Worm (Caenorhabditis elegans): ENCODE data around the gene W04G3.10.

Gene W04G3.10

DNA sequence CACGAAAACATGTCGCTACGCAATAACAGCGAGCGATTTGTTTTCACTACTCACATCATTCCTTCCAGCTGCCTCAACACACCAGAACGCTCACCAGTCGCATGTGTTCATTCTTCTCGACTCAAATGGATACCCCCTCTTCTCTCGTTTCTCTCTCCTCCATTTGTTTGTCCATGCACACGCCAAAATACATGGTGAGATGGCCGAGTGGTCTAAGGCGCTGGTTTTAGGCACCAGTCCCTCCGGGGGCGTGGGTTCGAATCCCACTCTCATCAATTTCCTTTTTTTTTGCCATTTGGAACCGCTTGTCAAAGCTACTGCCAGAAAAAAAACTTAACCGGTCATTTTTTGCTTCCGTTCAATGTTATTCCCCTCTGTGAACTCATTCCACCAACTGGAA, 17.4 kb upstream of the W04G3.10 start (continued):
- TF ChIP-seq sptf-1 (tag; optimal IDR thresholded peaks at IDR 0.05) (no peak), grh-1 (GFP tag; IDR thresholded peaks at IDR 0.05) (peak; percentile 47; the same call in 1 of the 2 replicates), egl-13 (tag; optimal IDR thresholded peaks at IDR 0.05) (peak; percentile 45), nhr-28 (tag; optimal IDR thresholded peaks at IDR 0.05) (no peak), fkh-8 (tag; optimal IDR thresholded peaks at IDR 0.05) (peak; percentile 63), Y116A8C.19 (tag; optimal IDR thresholded peaks at IDR 0.05; ENCODE audit: borderline replicate concordance) (no peak), nhr-19 (GFP tag; conservative IDR thresholded peaks at IDR 0.05) (peak; percentile 72), ces-1 (GFP tag; optimal IDR thresholded peaks at IDR 0.05) (no peak), aly-2 (tag; optimal IDR thresholded peaks at IDR 0.05) (no peak), C04F5.9 (tag; optimal IDR thresholded peaks at IDR 0.05) (peak; percentile 17), hlh-17 (GFP tag; optimal IDR thresholded peaks at IDR 0.05; ENCODE audit: borderline replicate concordance) (no peak), nhr-76 (tag; optimal IDR thresholded peaks at IDR 0.05) (no peak), swsn-7 (tag; optimal IDR thresholded peaks at IDR 0.05) (peak; percentile 73), isw-1 (GFP tag; IDR thresholded peaks at IDR 0.05) (peak; percentile 42; the same call in 1 of the 2 replicates), unc-98 (GFP tag; IDR thresholded peaks at IDR 0.05) (no peak), hlh-4 (tag; optimal IDR thresholded peaks at IDR 0.05) (no peak), C34B4.2 (tag; optimal IDR thresholded peaks at IDR 0.05) (no peak), zag-1 (tag; optimal IDR thresholded peaks at IDR 0.05) (no peak), ama-1 (optimal IDR thresholded peaks at IDR 0.05) (no peak), zip-4 (GFP tag; optimal IDR thresholded peaks at IDR 0.05) (no peak), sox-4 (tag; optimal IDR thresholded peaks at IDR 0.05) (peak; percentile 61), unc-30 (tag; optimal IDR thresholded peaks at IDR 0.05) (no peak), sup-37 (GFP tag; optimal IDR thresholded peaks at IDR 0.05) (no peak), nhr-47 (tag; optimal IDR thresholded peaks at IDR 0.05) (peak; percentile 87), xbp-1 (tag; optimal IDR thresholded peaks at IDR 0.05) (peak; percentile 54), efl-3 (GFP tag; optimal IDR thresholded peaks at IDR 0.05) (no peak), ceh-88 (GFP tag; IDR thresholded peaks at IDR 0.05) (no peak), fos-1 (tag; optimal IDR thresholded peaks at IDR 0.05) (peak; percentile 31), tbx-2 (tag; optimal IDR thresholded peaks at IDR 0.05) (peak; percentile 65), elt-3 (tag; optimal IDR thresholded peaks at IDR 0.05) (peak in 1 of 6 experiments; percentile 49), C16A3.4 (tag; optimal IDR thresholded peaks at IDR 0.05) (no peak), egl-27 (tag; optimal IDR thresholded peaks at IDR 0.05) (peak in 1 of 2 experiments; percentile 40), skn-1 (tag; optimal IDR thresholded peaks at IDR 0.05) (peak; percentile 52), fkh-10 (GFP tag; optimal IDR thresholded peaks at IDR 0.05) (peak; percentile 65), pag-3 (tag; optimal IDR thresholded peaks at IDR 0.05; ENCODE audit: borderline replicate concordance, insufficient read depth) (no peak), unc-62 (GFP tag; optimal IDR thresholded peaks at IDR 0.05) (no peak), pqm-1 (tag; optimal IDR thresholded peaks at IDR 0.05) (no peak), irx-1 (tag; optimal IDR thresholded peaks at IDR 0.05) (peak; percentile 27), jun-1 (tag; optimal IDR thresholded peaks at IDR 0.05) (peak; percentile 68), efl-1 (optimal IDR thresholded peaks at IDR 0.05) (peak; percentile 12 to 13), efl-1 (GFP tag; optimal IDR thresholded peaks at IDR 0.05 in 1 of 2) (peak in 1 of 2 experiments; percentile 93), nhr-20 (tag; optimal IDR thresholded peaks at IDR 0.05) (peak; percentile 68), blmp-1 (tag; optimal IDR thresholded peaks at IDR 0.05) (no peak), pax-3 (tag; optimal IDR thresholded peaks at IDR 0.05) (peak; percentile 43), tlp-1 (tag; optimal IDR thresholded peaks at IDR 0.05) (no peak), nhr-71 (tag; optimal IDR thresholded peaks at IDR 0.05) (peak; percentile 72), lin-15B (tag; optimal IDR thresholded peaks at IDR 0.05) (no peak), mab-9 (GFP tag; IDR thresholded peaks at IDR 0.05) (no peak; the same call in 1 of the 2 replicates), lsy-2 (tag; optimal IDR thresholded peaks at IDR 0.05) (peak; percentile 10 to 20), unc-86 (tag; optimal IDR thresholded peaks at IDR 0.05) (peak; percentile 36), nhr-85 (tag) (peak; percentile 80), ceh-63 (GFP tag; optimal IDR thresholded peaks at IDR 0.05) (peak; percentile 6), nhr-237 (tag; optimal IDR thresholded peaks at IDR 0.05) (no peak), F16B12.6 (tag; optimal IDR thresholded peaks at IDR 0.05) (no peak)

All from whole organism, L1 larva.